Worm (Caenorhabditis elegans) whole organism, young adult: ENCODE measurements around the gene F49E12.12.

ENCODE experiments used
- B0019.2 ChIP-seq: fragments of 200-800 bp; sonication (Bioruptor generic); conservative IDR thresholded peaks from 2 replicates; pipeline ENCODE4 v1.3.6; 2022; ENCODE audit warnings: missing genetic modification reagents, missing genetic modification characterization, missing compliant biosample characterization
- B0035.1 ChIP-seq: sonication (generic microtip); optimal IDR thresholded peaks from 2 replicates; lab custom pipeline; 2016; ENCODE audit warnings: missing genetic modification characterization, mild to moderate bottlenecking, missing compliant biosample characterization, missing genotype, missing genetic modification reagents
- D2030.7 ChIP-seq: fragments of 200-800 bp; sonication (Bioruptor generic); IDR thresholded peaks from 2 replicates; pipeline ENCODE4 v1.3.6; 2022; ENCODE audit warnings: missing genetic modification reagents, missing genetic modification characterization, missing compliant biosample characterization
- F23B12.7 ChIP-seq: sonication (generic microtip); optimal IDR thresholded peaks from 2 replicates; lab custom pipeline; 2017; ENCODE audit warnings: missing genetic modification characterization, mild to moderate bottlenecking, missing compliant biosample characterization, antibody characterized with exemption, moderate library complexity; ENCODE audit not compliant: insufficient read depth
- F33H1.4 ChIP-seq: fragments of 200-800 bp; sonication (Bioruptor generic); IDR thresholded peaks from 2 replicates; pipeline ENCODE4 v1.3.6; 2022; ENCODE audit warnings: missing genetic modification reagents, missing genetic modification characterization, missing compliant biosample characterization
- F49E8.2 ChIP-seq: sonication (generic microtip); optimal IDR thresholded peaks from 3 replicates; lab custom pipeline; 2017; ENCODE audit warnings: missing genetic modification characterization, mild to moderate bottlenecking, missing compliant biosample characterization, antibody characterized with exemption, moderate library complexity; ENCODE audit not compliant: insufficient read depth
- F57C9.4 ChIP-seq: sonication (generic microtip); optimal IDR thresholded peaks from 2 replicates; lab custom pipeline; 2017; ENCODE audit warnings: mild to moderate bottlenecking, missing genetic modification characterization, missing compliant biosample characterization
- Y53F4B.3 ChIP-seq: fragments of 200-800 bp; sonication (Bioruptor generic); IDR thresholded peaks from 2 replicates; pipeline ENCODE4 v1.3.6; 2022; ENCODE audit warnings: missing genetic modification reagents, missing genetic modification characterization, missing compliant biosample characterization
- athp-1 ChIP-seq: sonication (generic microtip); optimal IDR thresholded peaks from 2 replicates; lab custom pipeline; 2017; ENCODE audit warnings: mild to moderate bottlenecking, missing genetic modification characterization, missing compliant biosample characterization
- attf-3 ChIP-seq: fragments of 200-800 bp; sonication (Bioruptor generic); conservative IDR thresholded peaks from 2 replicates; pipeline ENCODE4 v1.3.6; 2022; ENCODE audit warnings: missing genetic modification reagents, missing genetic modification characterization, missing compliant biosample characterization
- attf-6 ChIP-seq: fragments of 200-800 bp; sonication (Bioruptor generic); IDR thresholded peaks from 2 replicates; pipeline ENCODE4 v1.3.6; 2022; ENCODE audit warnings: missing genetic modification reagents, missing genetic modification characterization, missing compliant biosample characterization
- ccch-3 ChIP-seq: fragments of 200-800 bp; sonication (Bioruptor generic); optimal IDR thresholded peaks from 2 replicates; lab custom pipeline; 2018; ENCODE audit warnings: mild to moderate bottlenecking, missing genetic modification characterization, missing compliant biosample characterization
- ceh-91 ChIP-seq: fragments of 200-800 bp; sonication (Bioruptor generic); IDR thresholded peaks from 2 replicates; pipeline ENCODE4 v1.3.6; 2022; ENCODE audit warnings: missing genetic modification reagents, missing genetic modification characterization, missing compliant biosample characterization
- die-1 ChIP-seq: sonication (generic microtip); optimal IDR thresholded peaks from 2 replicates; lab custom pipeline; 2016; ENCODE audit warnings: missing genotype, mild to moderate bottlenecking, missing genetic modification characterization, missing compliant biosample characterization
- dpl-1 ChIP-seq: fragments of 150-350 bp; optimal IDR thresholded peaks from 2 replicates; lab custom pipeline; 2014; ENCODE audit warnings: missing biosample characterization, missing genetic modification reagents, missing genetic modification characterization
- efl-1 ChIP-seq: fragments of 150-350 bp; optimal IDR thresholded peaks from 2 replicates; lab custom pipeline; 2014; ENCODE audit warnings: missing biosample characterization, missing genetic modification reagents, missing genetic modification characterization
- ets-4 ChIP-seq: fragments of 200-800 bp; sonication (Bioruptor generic); optimal IDR thresholded peaks from 2 replicates; lab custom pipeline; 2018; ENCODE audit warnings: mild to moderate bottlenecking, missing genetic modification characterization, missing compliant biosample characterization
- fkh-3 ChIP-seq: sonication (generic microtip); optimal IDR thresholded peaks from 2 replicates; lab custom pipeline; 2016; ENCODE audit warnings: mild to moderate bottlenecking, missing genetic modification characterization, missing compliant biosample characterization
- gei-17 ChIP-seq: fragments of 200-800 bp; sonication (Bioruptor generic); optimal IDR thresholded peaks from 2 replicates; lab custom pipeline; 2018; ENCODE audit warnings: mild to moderate bottlenecking, missing genetic modification characterization, missing compliant biosample characterization
- hlh-26 ChIP-seq: fragments of 200-800 bp; sonication (Bioruptor generic); conservative IDR thresholded peaks from 2 replicates; pipeline ENCODE4 v1.3.6; 2022; ENCODE audit warnings: missing genetic modification reagents, missing genetic modification characterization, missing compliant biosample characterization
- hmg-1.2 ChIP-seq: fragments of 200-800 bp; sonication (Bioruptor generic); IDR thresholded peaks from 2 replicates; pipeline ENCODE4 v1.3.6; 2022; ENCODE audit warnings: missing genetic modification reagents, missing genetic modification characterization, missing compliant biosample characterization
- hrde-1 ChIP-seq: sonication (generic microtip); optimal IDR thresholded peaks from 2 replicates; lab custom pipeline; 2016; ENCODE audit warnings: missing genetic modification characterization, mild to moderate bottlenecking, missing compliant biosample characterization, moderate library complexity, missing genotype, missing genetic modification reagents, borderline replicate concordance
- let-607 ChIP-seq, 2 experiments: fragments of 200-800 bp in 1 of 2; sonication (Bioruptor generic) in 1 of 2; sonication (generic microtip) in 1 of 2; optimal IDR thresholded peaks; 2 replicates each; lab custom pipeline; 2016 to 2018; ENCODE audit warnings: mild to moderate bottlenecking in 2 of 2, missing compliant biosample characterization in 2 of 2, missing genetic modification characterization in 2 of 2, moderate library complexity in 2 of 2, missing genotype in 1 of 2
- lin-35 ChIP-seq, 3 experiments: fragments of 150-350 bp in 2 of 3; sonication (generic microtip) in 1 of 3; optimal IDR thresholded peaks; 2 replicates each; lab custom pipeline; 2014 to 2018; ENCODE audit warnings: missing biosample characterization in 3 of 3, missing genetic modification characterization in 3 of 3, missing genetic modification reagents in 3 of 3
- lin-54 ChIP-seq: fragments of 200-800 bp; sonication (Bioruptor generic); optimal IDR thresholded peaks from 2 replicates; lab custom pipeline; 2018; ENCODE audit warnings: mild to moderate bottlenecking, missing genetic modification characterization, missing compliant biosample characterization
- lsl-1 ChIP-seq: fragments of 200-800 bp; sonication (Bioruptor generic); optimal IDR thresholded peaks from 2 replicates; lab custom pipeline; 2018; ENCODE audit warnings: mild to moderate bottlenecking, missing genetic modification characterization, moderate library complexity, missing compliant biosample characterization
- madf-10 ChIP-seq: sonication (generic microtip); optimal IDR thresholded peaks from 2 replicates; lab custom pipeline; 2016; ENCODE audit warnings: mild to moderate bottlenecking, missing genetic modification characterization, missing compliant biosample characterization
- madf-6 ChIP-seq: fragments of 200-800 bp; sonication (Bioruptor generic); IDR thresholded peaks from 2 replicates; pipeline ENCODE4 v1.3.6; 2022; ENCODE audit warnings: missing genetic modification reagents, missing genetic modification characterization, missing compliant biosample characterization
- madf-8 ChIP-seq: fragments of 200-800 bp; sonication (Bioruptor generic); conservative IDR thresholded peaks from 2 replicates; pipeline ENCODE4 v1.3.6; 2022; ENCODE audit warnings: missing genetic modification reagents, missing genetic modification characterization, missing compliant biosample characterization
- mel-28 ChIP-seq: sonication (generic microtip); optimal IDR thresholded peaks from 2 replicates; lab custom pipeline; 2016; ENCODE audit warnings: borderline replicate concordance, mild to moderate bottlenecking, missing genetic modification characterization, missing compliant biosample characterization
- nfyb-1 ChIP-seq: fragments of 200-800 bp; sonication (Bioruptor generic); IDR thresholded peaks from 2 replicates; pipeline ENCODE4 v1.3.6; 2022; ENCODE audit warnings: missing genetic modification reagents, missing genetic modification characterization, missing compliant biosample characterization
- nhr-120 ChIP-seq: fragments of 200-800 bp; sonication (Bioruptor generic); IDR thresholded peaks from 2 replicates; pipeline ENCODE4 v1.3.6; 2022; ENCODE audit warnings: missing genetic modification characterization, missing compliant biosample characterization
- nhr-179 ChIP-seq: sonication (generic microtip); optimal IDR thresholded peaks from 2 replicates; lab custom pipeline; 2016; ENCODE audit warnings: mild to moderate bottlenecking, missing genetic modification characterization, missing compliant biosample characterization
- sea-2 ChIP-seq: fragments of 200-800 bp; sonication (Bioruptor generic); IDR thresholded peaks from 2 replicates; pipeline ENCODE4 v1.3.6; 2022; ENCODE audit warnings: missing genetic modification characterization, missing compliant biosample characterization
- snpc-3.4 ChIP-seq: sonication (generic microtip); optimal IDR thresholded peaks from 2 replicates; lab custom pipeline; 2017; ENCODE audit warnings: missing genetic modification characterization, mild to moderate bottlenecking, missing compliant biosample characterization, antibody characterized with exemption, moderate library complexity, missing genotype, missing genetic modification reagents
- tbp1 ChIP-seq: fragments of 200-800 bp; sonication (Bioruptor generic); optimal IDR thresholded peaks from 2 replicates; lab custom pipeline; 2018; ENCODE audit warnings: mild to moderate bottlenecking, missing genetic modification characterization, missing compliant biosample characterization
- xnd-1 ChIP-seq: sonication (generic microtip); optimal IDR thresholded peaks from 2 replicates; lab custom pipeline; 2016; ENCODE audit warnings: missing genotype, missing genetic modification reagents, missing genetic modification characterization, missing compliant biosample characterization
- ztf-28 ChIP-seq: fragments of 200-800 bp; sonication (Bioruptor generic); IDR thresholded peaks from 2 replicates; pipeline ENCODE4 v1.3.6; 2022; ENCODE audit warnings: missing genetic modification reagents, missing genetic modification characterization, missing compliant biosample characterization

Gene F49E12.12

DNA sequence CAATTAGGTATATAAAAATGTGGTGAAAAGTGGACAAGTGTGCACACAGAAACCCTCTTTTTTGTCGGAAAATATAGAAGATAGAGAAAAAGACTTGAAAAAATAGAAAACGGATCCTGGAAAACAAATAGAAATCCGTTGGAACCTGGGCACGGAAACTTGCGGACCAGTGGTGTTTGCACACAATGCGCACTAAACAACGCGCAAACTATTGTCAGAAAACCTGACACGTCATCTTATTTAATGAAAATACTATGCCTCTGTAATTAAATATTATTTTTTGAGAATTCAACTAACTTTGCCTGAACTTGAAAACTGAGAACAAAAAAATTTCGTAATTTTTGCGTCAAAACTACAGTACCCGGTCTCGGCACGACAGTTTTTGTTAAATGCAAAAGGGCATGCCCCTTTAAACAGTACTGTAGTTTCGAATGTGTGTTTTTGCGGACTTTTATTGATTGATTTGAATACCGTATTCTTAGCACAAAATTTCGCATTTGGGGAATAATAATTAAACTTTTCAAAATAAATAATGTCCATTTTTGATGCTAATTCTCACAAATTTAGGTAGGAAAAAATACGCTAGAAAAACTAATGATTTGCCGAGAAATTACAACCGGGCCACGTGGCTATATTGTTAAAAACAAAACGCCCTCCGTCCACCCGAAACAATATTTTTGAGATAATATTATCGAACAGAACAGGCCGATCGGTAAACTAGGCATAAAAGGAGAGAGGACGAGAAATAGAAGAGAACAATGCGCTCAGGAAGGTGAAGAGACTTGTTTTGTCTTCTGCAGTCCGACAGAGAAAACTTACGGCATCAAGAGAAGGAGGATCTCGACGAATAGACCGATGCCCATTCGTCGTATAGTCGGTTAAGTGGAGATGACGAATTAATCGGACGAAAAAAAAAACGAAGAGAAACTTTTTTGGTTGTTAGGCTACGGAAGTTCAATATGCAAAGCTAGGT, 47.9 kb downstream of the F49E12.12 start:
- TF ChIP-seq die-1: no peak
- peak; percentile 37 for TF ChIP-seq tbp1
- TF ChIP-seq B0035.1 (tag; lab: Kevin White, UChicago): no peak
- TF ChIP-seq fkh-3 (tag; lab: Kevin White, UChicago): no peak
- TF ChIP-seq lsl-1 (GFP tag; lab: Kevin White, UChicago): peak; percentile 98
- TF ChIP-seq dpl-1: no peak
- no peak for TF ChIP-seq sea-2
- TF ChIP-seq xnd-1: peak; percentile 75
- TF ChIP-seq let-607 (tag; optimal IDR thresholded peaks at IDR 0.05; lab: Kevin White, UChicago): peak; percentile 79 to 85
- no peak for TF ChIP-seq gei-17
- TF ChIP-seq madf-10 (tag; lab: Kevin White, UChicago): no peak
- no peak for TF ChIP-seq hrde-1 (tag; lab: Kevin White, UChicago)
- TF ChIP-seq nhr-179: no peak
- peak; percentile 76 for TF ChIP-seq D2030.7 (GFP tag; lab: Robert Waterston, UW)
- peak; percentile 24 for TF ChIP-seq efl-1 (GFP tag; lab: Kevin White, UChicago)
- peak; percentile 38 for TF ChIP-seq snpc-3.4 (tag; lab: Kevin White, UChicago)
- peak; percentile 15; the same call in 1 of the 2 replicates for TF ChIP-seq hmg-1.2 (GFP tag; lab: Robert Waterston, UW)
- TF ChIP-seq F57C9.4 (tag; lab: Kevin White, UChicago): no peak
- TF ChIP-seq hlh-26 (GFP tag; lab: Robert Waterston, UW): no peak
- no peak for TF ChIP-seq F23B12.7 (tag; lab: Kevin White, UChicago)
- no peak for TF ChIP-seq Y53F4B.3 (GFP tag; lab: Robert Waterston, UW)
- TF ChIP-seq ztf-28 (GFP tag; lab: Robert Waterston, UW): no peak
- peak; percentile 87 for TF ChIP-seq madf-6
- TF ChIP-seq lin-54 (GFP tag; lab: Kevin White, UChicago): peak; percentile 47
- no peak for TF ChIP-seq nhr-120 (GFP tag; lab: Robert Waterston, UW)
- TF ChIP-seq lin-35 (GFP tag; optimal IDR thresholded peaks at IDR 0.05; lab: Kevin White, UChicago): no peak
- peak; percentile 70 for TF ChIP-seq ceh-91 (GFP tag; lab: Robert Waterston, UW)
- peak; percentile 98 for TF ChIP-seq athp-1
- TF ChIP-seq madf-8 (GFP tag; lab: Robert Waterston, UW): peak; percentile 64
- no peak for TF ChIP-seq ccch-3 (GFP tag; lab: Kevin White, UChicago)
- TF ChIP-seq attf-6: no peak
- peak; percentile 38; the same call in 1 of the 2 replicates for TF ChIP-seq B0019.2 (GFP tag; lab: Robert Waterston, UW)
- peak; percentile 72 for TF ChIP-seq F49E8.2 (tag; lab: Kevin White, UChicago)
- no peak for TF ChIP-seq ets-4 (GFP tag; lab: Kevin White, UChicago)
- TF ChIP-seq attf-3 (GFP tag; lab: Robert Waterston, UW): no peak
- TF ChIP-seq F33H1.4 (GFP tag; lab: Robert Waterston, UW): peak; percentile 83
- no peak for TF ChIP-seq mel-28 (tag; lab: Kevin White, UChicago)
- 0 out of 2 replicates have a peak, but pooled peaks have one; percentile 26 for TF ChIP-seq nfyb-1
